Fruit fly (Drosophila melanogaster) whole organism, wandering third instar larva: ENCODE measurements around the gene Cpr62Bb.

Experiments used
- Abd-B ChIP-seq: fragments of >200 bp; optimal IDR thresholded peaks from 2 replicates; lab custom pipeline; 2017; ENCODE audit warnings: missing biosample characterization, missing genetic modification characterization
- CG32264 ChIP-seq: fragments of 200-800 bp; sonication (Bioruptor generic); optimal IDR thresholded peaks from 2 replicates; lab custom pipeline; 2016; ENCODE audit warnings: missing biosample characterization, missing genetic modification characterization
- CG9705 ChIP-seq: fragments of 200-800 bp; sonication (Bioruptor generic); optimal IDR thresholded peaks from 2 replicates; lab custom pipeline; 2018; ENCODE audit warnings: missing biosample characterization, mild to moderate bottlenecking, missing genetic modification characterization
- CrebA ChIP-seq: fragments of 200-800 bp; sonication (Bioruptor generic); optimal IDR thresholded peaks from 2 replicates; lab custom pipeline; 2016; ENCODE audit warnings: missing biosample characterization, mild to moderate bottlenecking, missing genetic modification characterization, borderline replicate concordance
- Dfd ChIP-seq: fragments of >200 bp; optimal IDR thresholded peaks from 2 replicates; lab custom pipeline; 2017; ENCODE audit warnings: missing biosample characterization, missing genetic modification characterization
- Dif ChIP-seq: fragments of 200-275, 200-300 bp; sonication (Bioruptor generic); optimal IDR thresholded peaks from 2 replicates; lab custom pipeline; 2018; ENCODE audit warnings: missing biosample characterization, missing genetic modification characterization; ENCODE audit not compliant: partially characterized antibody
- GATAd ChIP-seq: sonication (Bioruptor generic); optimal IDR thresholded peaks from 2 replicates; lab custom pipeline; 2016; ENCODE audit warnings: missing biosample characterization, missing genetic modification characterization
- HLH106 ChIP-seq: fragments of 200-800 bp; optimal IDR thresholded peaks from 3 replicates; lab custom pipeline; 2019; ENCODE audit warnings: missing biosample characterization, mild to moderate bottlenecking, missing genetic modification characterization, moderate library complexity
- Hnf4 ChIP-seq: fragments of 200-800 bp; sonication (Bioruptor generic); optimal IDR thresholded peaks from 2 replicates; lab custom pipeline; 2016; ENCODE audit warnings: missing biosample characterization, mild to moderate bottlenecking, missing genetic modification characterization
- Hr78 ChIP-seq: fragments of >200 bp; optimal IDR thresholded peaks from 2 replicates; lab custom pipeline; 2017; ENCODE audit warnings: missing biosample characterization, missing genetic modification characterization
- Hr83 ChIP-seq: fragments of 200-300 bp; sonication (Bioruptor generic); optimal IDR thresholded peaks from 2 replicates; lab custom pipeline; 2016; ENCODE audit warnings: missing biosample characterization, mild to moderate bottlenecking, missing genetic modification characterization, moderate library complexity; ENCODE audit not compliant: poor library complexity, severe bottlenecking
- Jra ChIP-seq: sonication (Bioruptor generic); optimal IDR thresholded peaks from 2 replicates; lab custom pipeline; 2016; ENCODE audit warnings: missing biosample characterization, missing genetic modification characterization
- Mio ChIP-seq: sonication (Bioruptor generic); optimal IDR thresholded peaks from 2 replicates; lab custom pipeline; 2016; ENCODE audit warnings: missing biosample characterization, missing genetic modification characterization
- Myc ChIP-seq: fragments of >200 bp; optimal IDR thresholded peaks from 2 replicates; lab custom pipeline; 2017
- N ChIP-seq: fragments of >200 bp; optimal IDR thresholded peaks from 2 replicates; lab custom pipeline; 2018; ENCODE audit warnings: missing biosample characterization, missing external identifiers, missing genetic modification characterization
- OdsH ChIP-seq: fragments of 200-800 bp; sonication (Bioruptor generic); optimal IDR thresholded peaks from 2 replicates; lab custom pipeline; 2016; ENCODE audit warnings: missing biosample characterization, mild to moderate bottlenecking, missing genetic modification characterization
- Rel ChIP-seq, 2 experiments: fragments of 200-800 bp; sonication (Bioruptor generic) in 1 of 2; optimal IDR thresholded peaks; 2 replicates in 1 of 2; 3 replicates in 1 of 2; lab custom pipeline; 2016 to 2019; ENCODE audit warnings: mild to moderate bottlenecking in 2 of 2, missing biosample characterization in 2 of 2, missing genetic modification characterization in 2 of 2, moderate library complexity in 1 of 2
- Sp1 ChIP-seq: fragments of 200-800 bp; sonication (Bioruptor generic); optimal IDR thresholded peaks from 3 replicates; lab custom pipeline; 2019; ENCODE audit warnings: missing biosample characterization, mild to moderate bottlenecking, missing genetic modification characterization, moderate library complexity
- Vsx2 ChIP-seq: fragments of 200-300, 225-300 bp; sonication (Bioruptor generic); optimal IDR thresholded peaks from 2 replicates; lab custom pipeline; 2018; ENCODE audit warnings: missing biosample characterization, missing genetic modification characterization; ENCODE audit not compliant: partially characterized antibody
- br ChIP-seq: fragments of 200-800 bp; sonication (Bioruptor generic); optimal IDR thresholded peaks from 2 replicates; lab custom pipeline; 2016; ENCODE audit warnings: missing biosample characterization, missing genetic modification characterization
- brk ChIP-seq: fragments of 200-800 bp; sonication (Bioruptor generic); optimal IDR thresholded peaks from 2 replicates; lab custom pipeline; 2016; ENCODE audit warnings: missing biosample characterization, mild to moderate bottlenecking, missing genetic modification characterization
- dl ChIP-seq, 2 experiments: fragments of 175-275, 200-275 bp in 1 of 2; fragments of 200-275 bp in 1 of 2; sonication (Bioruptor generic); optimal IDR thresholded peaks; lab custom pipeline; 2018; ENCODE audit warnings: mild to moderate bottlenecking in 2 of 2, missing biosample characterization in 2 of 2, missing genetic modification characterization in 2 of 2, moderate library complexity in 2 of 2; ENCODE audit not compliant: partially characterized antibody in 2 of 2, insufficient read depth in 1 of 2
- dmrt93B ChIP-seq: fragments of 200-800 bp; sonication (Bioruptor generic); optimal IDR thresholded peaks from 2 replicates; lab custom pipeline; 2018; ENCODE audit warnings: missing biosample characterization, mild to moderate bottlenecking, missing genetic modification characterization
- dsf ChIP-seq: sonication (Bioruptor generic); optimal IDR thresholded peaks from 2 replicates; lab custom pipeline; 2016; ENCODE audit warnings: missing biosample characterization, missing genetic modification characterization, borderline replicate concordance
- ey ChIP-seq: fragments of 200-800 bp; sonication (Bioruptor generic); optimal IDR thresholded peaks from 2 replicates; lab custom pipeline; 2016; ENCODE audit warnings: missing biosample characterization, missing genetic modification characterization
- foxo ChIP-seq, 2 experiments: fragments of 200-800 bp; sonication (Bioruptor generic); optimal IDR thresholded peaks; 2 replicates in 1 of 2; 3 replicates in 1 of 2; lab custom pipeline; 2016 to 2017; ENCODE audit warnings: missing biosample characterization in 2 of 2, missing genetic modification characterization in 2 of 2
- fru ChIP-seq: fragments of 200-800 bp; sonication (Bioruptor generic); optimal IDR thresholded peaks from 3 replicates; lab custom pipeline; 2016; ENCODE audit warnings: missing biosample characterization, mild to moderate bottlenecking, missing genetic modification characterization
- h ChIP-seq: fragments of 200-800 bp; sonication (Bioruptor generic); optimal IDR thresholded peaks from 3 replicates; lab custom pipeline; 2016; ENCODE audit warnings: missing biosample characterization, mild to moderate bottlenecking, missing genetic modification characterization
- jim ChIP-seq: fragments of 175-275, 200-325 bp; sonication (Bioruptor generic); optimal IDR thresholded peaks from 2 replicates; lab custom pipeline; 2016; ENCODE audit warnings: missing biosample characterization, mild to moderate bottlenecking, missing genetic modification characterization
- lola ChIP-seq: fragments of >200 bp; optimal IDR thresholded peaks from 2 replicates; lab custom pipeline; 2017; ENCODE audit warnings: missing biosample characterization, missing genetic modification characterization
- pan ChIP-seq: fragments of >200 bp; optimal IDR thresholded peaks from 2 replicates; lab custom pipeline; 2017
- psq ChIP-seq: fragments of 200-800 bp; sonication (Bioruptor generic); optimal IDR thresholded peaks from 3 replicates; lab custom pipeline; 2017; ENCODE audit warnings: missing biosample characterization, mild to moderate bottlenecking, missing genetic modification characterization, moderate library complexity
- rgr ChIP-seq: fragments of 200-800 bp; sonication (Bioruptor generic); optimal IDR thresholded peaks from 3 replicates; lab custom pipeline; 2016; ENCODE audit warnings: missing biosample characterization, mild to moderate bottlenecking, missing genetic modification characterization
- sage ChIP-seq: fragments of 200-800 bp; sonication (Bioruptor generic); optimal IDR thresholded peaks from 2 replicates; lab custom pipeline; 2016; ENCODE audit warnings: missing biosample characterization, mild to moderate bottlenecking, missing genetic modification characterization
- sv ChIP-seq: fragments of 200-800 bp; sonication (Bioruptor generic); optimal IDR thresholded peaks from 3 replicates; lab custom pipeline; 2016; ENCODE audit warnings: missing biosample characterization, missing genetic modification characterization
- tai ChIP-seq: sonication (Bioruptor generic); optimal IDR thresholded peaks from 2 replicates; lab custom pipeline; 2016; ENCODE audit warnings: missing biosample characterization, missing genetic modification characterization
- usp ChIP-seq: fragments of >200 bp; optimal IDR thresholded peaks from 2 replicates; lab custom pipeline; 2017; ENCODE audit warnings: missing biosample characterization, missing genetic modification characterization
- woc ChIP-seq: sonication (Bioruptor generic); optimal IDR thresholded peaks from 2 replicates; lab custom pipeline; 2016; ENCODE audit warnings: missing biosample characterization, mild to moderate bottlenecking, missing genetic modification characterization

Gene Cpr62Bb

dm6 chr3L:1798649-1799048 lies 36.3 kb downstream of the Cpr62Bb start, which contains the start of gene Patj:
TSS of gene Patj (plus strand) at chr3L:1798803.
- TF ChIP-seq Sp1 (GFP tag; lab: Kevin White, UChicago), result no peak
- no peak for TF ChIP-seq sv (GFP tag; lab: Kevin White, UChicago)
- TF ChIP-seq Hr78 (GFP tag; lab: Kevin White, UChicago), result no peak
- no peak for TF ChIP-seq br
- TF ChIP-seq, all 38 proteins: peak for 0

- TF ChIP-seq ey (GFP tag; lab: Kevin White, UChicago) (no peak), Myc (lab: Kevin White, UChicago) (no peak), fru (GFP tag; lab: Kevin White, UChicago) (no peak), Dif (GFP tag; lab: Kevin White, UChicago) (no peak), Rel (GFP tag; optimal IDR thresholded peaks at IDR 0.05; lab: Kevin White, UChicago) (no peak), Rel (tag; optimal IDR thresholded peaks at IDR 0.05; lab: Kevin White, UChicago) (no peak), CG9705 (GFP tag; lab: Kevin White, UChicago) (no peak), Vsx2 (GFP tag; lab: Kevin White, UChicago) (no peak), GATAd (GFP tag; lab: Kevin White, UChicago) (no peak), Hr78 (GFP tag; lab: Kevin White, UChicago) (no peak), OdsH (GFP tag; lab: Kevin White, UChicago) (no peak), lola (GFP tag; lab: Kevin White, UChicago) (no peak), N (GFP tag; lab: Kevin White, UChicago) (no peak), Mio (GFP tag; lab: Kevin White, UChicago) (no peak)
These were observed 38.0 kb downstream of the Cpr62Bb start, which contains the start of gene CG12020 for dm6 chr3L:1797005-1797404. TSS of gene CG12020 (plus strand) at chr3L:1797305.

- no peak for TF ChIP-seq Jra
- TF ChIP-seq jim (GFP tag; lab: Kevin White, UChicago), result no peak
- TF ChIP-seq foxo (GFP tag; optimal IDR thresholded peaks at IDR 0.05; lab: Kevin White, UChicago), result no peak
- TF ChIP-seq ey (GFP tag; lab: Kevin White, UChicago), result no peak
- TF ChIP-seq lola (GFP tag; lab: Kevin White, UChicago), result no peak
- TF ChIP-seq CG9705 (GFP tag; lab: Kevin White, UChicago), result peak; percentile 44
- no peak for TF ChIP-seq h
- no peak for TF ChIP-seq Hr83
- TF ChIP-seq Abd-B (GFP tag; lab: Kevin White, UChicago), result no peak
- peak; percentile 21 for TF ChIP-seq Sp1 (GFP tag; lab: Kevin White, UChicago)
- TF ChIP-seq woc, result no peak
- TF ChIP-seq Mio (GFP tag; lab: Kevin White, UChicago), result no peak
- no peak for TF ChIP-seq GATAd (GFP tag; lab: Kevin White, UChicago)
- peak; percentile 2 for TF ChIP-seq psq (GFP tag; lab: Kevin White, UChicago)
- peak; percentile 44 for TF ChIP-seq HLH106
- peak; percentile 31 for TF ChIP-seq OdsH (GFP tag; lab: Kevin White, UChicago)
- TF ChIP-seq brk (GFP tag; lab: Kevin White, UChicago), result no peak
- no peak for TF ChIP-seq CG32264 (GFP tag; lab: Kevin White, UChicago)
- no peak for TF ChIP-seq sv (GFP tag; lab: Kevin White, UChicago)
- no peak for TF ChIP-seq Myc (lab: Kevin White, UChicago)
- TF ChIP-seq Vsx2 (GFP tag; lab: Kevin White, UChicago), result no peak
- TF ChIP-seq usp (GFP tag; lab: Kevin White, UChicago), result no peak
- no peak for TF ChIP-seq fru (GFP tag; lab: Kevin White, UChicago)
- peak; percentile 35 for TF ChIP-seq br
- peak; percentile 20 for TF ChIP-seq rgr (GFP tag; lab: Kevin White, UChicago)
- TF ChIP-seq dmrt93B (GFP tag; lab: Kevin White, UChicago), result no peak
- no peak for TF ChIP-seq tai
- no peak for TF ChIP-seq dl (GFP tag; optimal IDR thresholded peaks at IDR 0.05; lab: Kevin White, UChicago; ENCODE audit: insufficient read depth in 1 of 2, partially characterized antibody in 2 of 2)
- no peak for TF ChIP-seq Dif (GFP tag; lab: Kevin White, UChicago)
- TF ChIP-seq Dfd, result no peak
- TF ChIP-seq Hnf4 (GFP tag; lab: Kevin White, UChicago), result no peak
- TF ChIP-seq pan, result no peak
- TF ChIP-seq Hr78 (GFP tag; lab: Kevin White, UChicago), result no peak
- TF ChIP-seq dsf (GFP tag; lab: Kevin White, UChicago), result no peak
- no peak for TF ChIP-seq sage
- no peak for TF ChIP-seq N (GFP tag; lab: Kevin White, UChicago)
- no peak for TF ChIP-seq CrebA (GFP tag; lab: Kevin White, UChicago)
- no peak for TF ChIP-seq Rel (GFP tag; optimal IDR thresholded peaks at IDR 0.05; lab: Kevin White, UChicago)
- TF ChIP-seq Rel (tag; optimal IDR thresholded peaks at IDR 0.05; lab: Kevin White, UChicago), result peak; percentile 53
- TF ChIP-seq, all 38 proteins: peak for 8
These were observed 39.8 kb downstream of the Cpr62Bb start, which contains the start of the genes alpha-Spec, dlt and Cdc37 for dm6 chr3L:1794943-1795696. TSS of gene alpha-Spec (minus strand) at chr3L:1795328. TSS of gene dlt (minus strand) at chr3L:1795328. TSS of gene Cdc37 (plus strand) at chr3L:1795392.
